Worm (Caenorhabditis elegans) whole organism, L4 larva: ENCODE results near the gene vha-17.

Experiments used
- ces-1 ChIP-seq: fragments of 150-350 bp; sonication (generic microtip); optimal IDR thresholded peaks from 4 replicates; lab custom pipeline; 2014; ENCODE audit warnings: missing biosample characterization, missing genetic modification reagents, missing genetic modification characterization
- egl-27 ChIP-seq: sonication (generic microtip); optimal IDR thresholded peaks from 3 replicates; lab custom pipeline; 2017; ENCODE audit warnings: missing biosample characterization, missing genetic modification reagents, missing genetic modification characterization
- lin-13 ChIP-seq: fragments of 150-350 bp; optimal IDR thresholded peaks from 2 replicates; lab custom pipeline; 2014; ENCODE audit warnings: missing biosample characterization, missing genetic modification reagents, missing genetic modification characterization
- lin-39 ChIP-seq: fragments of 150-350 bp; optimal IDR thresholded peaks from 2 replicates; lab custom pipeline; 2014; ENCODE audit warnings: missing biosample characterization, missing genetic modification reagents, missing genetic modification characterization
- mep-1 ChIP-seq: fragments of 150-350 bp; sonication (generic microtip); optimal IDR thresholded peaks from 3 replicates; lab custom pipeline; 2014; ENCODE audit warnings: missing biosample characterization, missing genetic modification characterization
- pha-4 ChIP-seq, 2 experiments: fragments of 150-350 bp in 1 of 2; fragments of 200-800 bp in 1 of 2; sonication (Bioruptor generic) in 1 of 2; IDR thresholded peaks in 1 of 2; optimal IDR thresholded peaks in 1 of 2; 2 replicates each; pipeline versions ENCODE4 v1.3.6 to Lab custom; 2014 to 2022; ENCODE audit warnings: missing genetic modification characterization in 2 of 2, missing genetic modification reagents in 2 of 2, missing biosample characterization in 1 of 2, missing compliant biosample characterization in 1 of 2
- ztf-11 ChIP-seq: fragments of 150-350 bp; optimal IDR thresholded peaks from 2 replicates; lab custom pipeline; 2014; ENCODE audit warnings: missing biosample characterization, missing genetic modification characterization

ce11 chrIV:9335552-9336251 is 14.1 kb downstream of the vha-17 start, which contains the start of the genes coa-4 and T20D3.14:
- TF ChIP-seq pha-4 (GFP tag; IDR thresholded peaks at IDR 0.05; lab: Robert Waterston, UW) (no peak), pha-4 (tag; optimal IDR thresholded peaks at IDR 0.05; lab: Kevin White, UChicago) (peak; percentile 40), egl-27 (tag; lab: Kevin White, UChicago) (no peak), ztf-11 (no peak), lin-39 (tag; lab: Kevin White, UChicago) (no peak), mep-1 (tag; lab: Kevin White, UChicago) (peak; percentile 55), ces-1 (GFP tag; lab: Kevin White, UChicago) (no peak), lin-13 (GFP tag; lab: Kevin White, UChicago) (no peak)
